Worm (Caenorhabditis elegans) whole organism, young adult: ENCODE measurements around the gene nhr-126.

Source experiments
- F52B5.7 ChIP-seq: sonication (generic microtip); optimal IDR thresholded peaks from 2 replicates; lab custom pipeline; 2016; ENCODE audit warnings: mild to moderate bottlenecking, missing genetic modification characterization, missing compliant biosample characterization
- T26A5.8 ChIP-seq: sonication (generic microtip); optimal IDR thresholded peaks from 2 replicates; lab custom pipeline; 2016; ENCODE audit warnings: missing genetic modification characterization, missing compliant biosample characterization
- Y53F4B.3 ChIP-seq: fragments of 200-800 bp; sonication (Bioruptor generic); IDR thresholded peaks from 2 replicates; pipeline ENCODE4 v1.3.6; 2022; ENCODE audit warnings: missing genetic modification reagents, missing genetic modification characterization, missing compliant biosample characterization
- aptf-2 ChIP-seq: fragments of 200-800 bp; sonication (Bioruptor generic); conservative IDR thresholded peaks from 2 replicates; pipeline ENCODE4 v1.3.6; 2022; ENCODE audit warnings: missing genetic modification reagents, missing genetic modification characterization, missing compliant biosample characterization
- dpff-1 ChIP-seq: sonication (generic microtip); optimal IDR thresholded peaks from 2 replicates; lab custom pipeline; 2017; ENCODE audit warnings: mild to moderate bottlenecking, missing genetic modification characterization, missing compliant biosample characterization
- dpl-1 ChIP-seq: fragments of 150-350 bp; optimal IDR thresholded peaks from 2 replicates; lab custom pipeline; 2014; ENCODE audit warnings: missing biosample characterization, missing genetic modification reagents, missing genetic modification characterization
- ekl-4 ChIP-seq: fragments of 200-800 bp; sonication (Bioruptor generic); IDR thresholded peaks from 2 replicates; pipeline ENCODE4 v1.3.6; 2022; ENCODE audit warnings: missing genetic modification reagents, missing genetic modification characterization, missing compliant biosample characterization
- let-607 ChIP-seq, 2 experiments: fragments of 200-800 bp in 1 of 2; sonication (Bioruptor generic) in 1 of 2; sonication (generic microtip) in 1 of 2; optimal IDR thresholded peaks; 2 replicates each; lab custom pipeline; 2016 to 2018; ENCODE audit warnings: mild to moderate bottlenecking in 2 of 2, missing compliant biosample characterization in 2 of 2, missing genetic modification characterization in 2 of 2, moderate library complexity in 2 of 2, missing genotype in 1 of 2
- nhr-120 ChIP-seq: fragments of 200-800 bp; sonication (Bioruptor generic); IDR thresholded peaks from 2 replicates; pipeline ENCODE4 v1.3.6; 2022; ENCODE audit warnings: missing genetic modification characterization, missing compliant biosample characterization
- nhr-90 ChIP-seq: sonication (generic microtip); optimal IDR thresholded peaks from 2 replicates; lab custom pipeline; 2016; ENCODE audit warnings: missing genotype, mild to moderate bottlenecking, missing genetic modification characterization, missing compliant biosample characterization
- rpc-1 ChIP-seq, 2 experiments: fragments of 150-350 bp in 1 of 2; sonication (generic microtip) in 1 of 2; optimal IDR thresholded peaks; 2 replicates each; lab custom pipeline; 2014 to 2018; ENCODE audit warnings: missing biosample characterization in 1 of 2, missing genetic modification characterization in 1 of 2, missing genetic modification reagents in 1 of 2, missing genotype in 1 of 2
- unc-130 ChIP-seq: sonication (generic microtip); optimal IDR thresholded peaks from 2 replicates; lab custom pipeline; 2016; ENCODE audit warnings: missing genetic modification reagents, missing genetic modification characterization, missing compliant biosample characterization
- ztf-22 ChIP-seq: fragments of 200-800 bp; sonication (Bioruptor generic); optimal IDR thresholded peaks from 2 replicates; lab custom pipeline; 2018; ENCODE audit warnings: mild to moderate bottlenecking, missing genetic modification characterization, moderate library complexity, missing compliant biosample characterization
- ztf-25 ChIP-seq: fragments of 200-800 bp; sonication (Bioruptor generic); IDR thresholded peaks from 2 replicates; pipeline ENCODE4 v1.3.6; 2022; ENCODE audit warnings: missing genetic modification reagents, missing genetic modification characterization, missing compliant biosample characterization

ce11 chrV:2201240-2201639 is 27.6 kb upstream of the nhr-126 start, which contains the start of gene cyp-32B1:
- no peak for TF ChIP-seq Y53F4B.3
- no peak for TF ChIP-seq unc-130 (GFP tag; lab: Kevin White, UChicago)
- no peak for TF ChIP-seq rpc-1 (optimal IDR thresholded peaks at IDR 0.05; lab: Kevin White, UChicago)
- TF ChIP-seq rpc-1 (tag; optimal IDR thresholded peaks at IDR 0.05; lab: Kevin White, UChicago) = no peak
- no peak for TF ChIP-seq let-607 (tag; optimal IDR thresholded peaks at IDR 0.05; lab: Kevin White, UChicago)
- no peak for TF ChIP-seq dpl-1
- TF ChIP-seq nhr-120 (GFP tag; lab: Robert Waterston, UW) = no peak
- no peak for TF ChIP-seq T26A5.8 (tag; lab: Kevin White, UChicago)
- TF ChIP-seq ekl-4 (GFP tag; lab: Robert Waterston, UW) = no peak
- TF ChIP-seq dpff-1 (tag; lab: Kevin White, UChicago) = no peak
- TF ChIP-seq nhr-90 (tag; lab: Kevin White, UChicago) = no peak
- TF ChIP-seq aptf-2 (GFP tag; lab: Robert Waterston, UW) = no peak
- no peak for TF ChIP-seq F52B5.7 (tag; lab: Kevin White, UChicago)
- no peak for TF ChIP-seq ztf-22 (GFP tag; lab: Kevin White, UChicago)
- TF ChIP-seq ztf-25 (GFP tag; lab: Robert Waterston, UW) = no peak
